Worm (Caenorhabditis elegans) whole organism, L4 larva: ENCODE measurements around the gene aakg-3.

ENCODE experiments used
- R02D3.7 ChIP-seq: fragments of 150-350 bp; sonication (generic microtip); optimal IDR thresholded peaks from 3 replicates; lab custom pipeline; 2014; ENCODE audit warnings: missing biosample characterization, missing genetic modification characterization
- duxl-1 ChIP-seq: sonication (generic microtip); optimal IDR thresholded peaks from 2 replicates; lab custom pipeline; 2016; ENCODE audit warnings: mild to moderate bottlenecking, missing genetic modification characterization, moderate library complexity, missing compliant biosample characterization; ENCODE audit not compliant: poor library complexity
- fkh-10 ChIP-seq: fragments of 150-350 bp; optimal IDR thresholded peaks from 2 replicates; lab custom pipeline; 2014; ENCODE audit warnings: missing biosample characterization, missing genetic modification reagents, missing genetic modification characterization
- hif-1 ChIP-seq, 2 experiments: sonication (generic microtip); optimal IDR thresholded peaks; 2 replicates each; lab custom pipeline; 2016 to 2017; ENCODE audit warnings: missing compliant biosample characterization in 2 of 2, missing genetic modification characterization in 2 of 2, missing genetic modification reagents in 2 of 2, missing genotype in 2 of 2, mild to moderate bottlenecking in 1 of 2
- nhr-25 ChIP-seq: sonication (generic microtip); optimal IDR thresholded peaks from 2 replicates; lab custom pipeline; 2017; ENCODE audit warnings: missing genetic modification characterization, mild to moderate bottlenecking, missing compliant biosample characterization, antibody characterized with exemption, moderate library complexity, borderline replicate concordance; ENCODE audit not compliant: insufficient read depth
- unc-62 ChIP-seq, 3 experiments: fragments of 150-350 bp in 1 of 3; sonication (generic microtip); optimal IDR thresholded peaks in 2 of 3; peaks in 1 of 3; 1 replicate in 1 of 3; 2 replicates in 2 of 3; lab custom pipeline; 2014 to 2017; ENCODE audit warnings: missing biosample characterization in 3 of 3, missing genetic modification characterization in 3 of 3, missing genetic modification reagents in 3 of 3, missing genotype in 1 of 3
- zag-1 ChIP-seq: fragments of 150-350 bp; optimal IDR thresholded peaks from 2 replicates; lab custom pipeline; 2014; ENCODE audit warnings: missing biosample characterization, missing genetic modification characterization
- ztf-11 ChIP-seq: fragments of 150-350 bp; optimal IDR thresholded peaks from 2 replicates; lab custom pipeline; 2014; ENCODE audit warnings: missing biosample characterization, missing genetic modification characterization

- TF ChIP-seq zag-1 (tag; lab: Kevin White, UChicago) (no peak), nhr-25 (tag; lab: Kevin White, UChicago) (no peak), duxl-1 (no peak), unc-62 (GFP tag; optimal IDR thresholded peaks at IDR 0.05 in 1 of 2; lab: Kevin White, UChicago) (peak in 1 of 2 experiments; percentile 79), unc-62 (tag; optimal IDR thresholded peaks at IDR 0.05; lab: Kevin White, UChicago) (no peak), fkh-10 (GFP tag; lab: Kevin White, UChicago) (peak; percentile 24), ztf-11 (tag; lab: Kevin White, UChicago) (no peak), R02D3.7 (no peak), hif-1 (tag; optimal IDR thresholded peaks at IDR 0.05; lab: Kevin White, UChicago) (peak in 1 of 2 experiments; percentile 97)
These were observed 37.2 kb upstream of the aakg-3 start for ce11 chrX:2939085-2939484.
